Worm (Caenorhabditis elegans) whole organism, L4/young adult: ENCODE results near the gene hlh-27.

ENCODE experiments used
- dao-5 ChIP-seq: sonication (generic microtip); optimal IDR thresholded peaks from 2 replicates; lab custom pipeline; 2016; ENCODE audit warnings: missing genotype, missing genetic modification characterization, moderate library complexity, missing compliant biosample characterization
- him-1 ChIP-seq: sonication (generic microtip); optimal IDR thresholded peaks from 2 replicates; lab custom pipeline; 2016; ENCODE audit warnings: missing genotype, missing genetic modification reagents, missing genetic modification characterization, missing compliant biosample characterization

ce11 chrII:5515542-5515941 is 24.5 kb downstream of the hlh-27 start, which contains the start of gene ZK177.3:
- no peak for TF ChIP-seq him-1 (tag; lab: Kevin White, UChicago)
- no peak for TF ChIP-seq dao-5 (tag; lab: Kevin White, UChicago)
